Fruit fly (Drosophila melanogaster): ENCODE results near the gene CG15771.

The CG15771 gene

dm6 chrX:5737676-5738220, 17.6 kb upstream of the CG15771 start, which contains the start of gene Snx27 (continued):
- TF ChIP-seq Spps (tag; optimal IDR thresholded peaks at IDR 0.05) (no peak), pum (GFP tag; optimal IDR thresholded peaks at IDR 0.05) (peak; percentile 13), Dip2 (GFP tag; IDR thresholded peaks at IDR 0.05) (no peak), Kr (GFP tag; optimal IDR thresholded peaks at IDR 0.05) (no peak), CG11560 (tag; IDR thresholded peaks at IDR 0.05) (peak; percentile 71; the same call in 2 of the 3 replicates), CG4617 (GFP tag; optimal IDR thresholded peaks at IDR 0.05; ENCODE audit: borderline replicate concordance) (peak; percentile 45), croc (GFP tag; conservative IDR thresholded peaks at IDR 0.05) (no peak), CG6272 (GFP tag; IDR thresholded peaks at IDR 0.05) (peak; percentile 71), dimm (GFP tag; IDR thresholded peaks at IDR 0.05) (no peak), sima (GFP tag; optimal IDR thresholded peaks at IDR 0.05) (no peak), sc (optimal IDR thresholded peaks at IDR 0.05) (no peak), sc (GFP tag; optimal IDR thresholded peaks at IDR 0.05) (no peak), Optix (GFP tag; IDR thresholded peaks at IDR 0.05) (no peak), slbo (GFP tag; IDR thresholded peaks at IDR 0.05) (peak; percentile 80), CG31441 (GFP tag; IDR thresholded peaks at IDR 0.05) (peak; percentile 39; the same call in 1 of the 2 replicates), slou (GFP tag; optimal IDR thresholded peaks at IDR 0.05) (peak; percentile 30), CG4282 (GFP tag; optimal IDR thresholded peaks at IDR 0.05) (no peak), CG7271 (tag; optimal IDR thresholded peaks at IDR 0.05) (peak; percentile 21), CG15696 (tag; optimal IDR thresholded peaks at IDR 0.05) (no peak), CG16863 (GFP tag; optimal IDR thresholded peaks at IDR 0.05) (peak; percentile 18), CG7786 (GFP tag; optimal IDR thresholded peaks at IDR 0.05) (peak; percentile 28), NC2β (GFP tag; optimal IDR thresholded peaks at IDR 0.05) (peak; percentile 62), Ptx1 (GFP tag; IDR thresholded peaks at IDR 0.05) (peak; percentile 54), CG34224 (GFP tag; IDR thresholded peaks at IDR 0.05; ENCODE audit: partially characterized antibody) (peak; percentile 99), klu (GFP tag; IDR thresholded peaks at IDR 0.05) (peak; percentile 11), CG9727 (GFP tag; optimal IDR thresholded peaks at IDR 0.05) (no peak), Dll (GFP tag; IDR thresholded peaks at IDR 0.05; ENCODE audit: partially characterized antibody) (peak; percentile 99), gcm2 (GFP tag; optimal IDR thresholded peaks at IDR 0.05) (no peak), Fer2 (tag; optimal IDR thresholded peaks at IDR 0.05) (no peak), E2f1 (GFP tag; IDR thresholded peaks at IDR 0.05) (0 out of 2 replicates have a peak, but pooled peaks have one; percentile 27), Doc2 (GFP tag; IDR thresholded peaks at IDR 0.05) (no peak), CG4424 (GFP tag; optimal IDR thresholded peaks at IDR 0.05) (no peak), her (GFP tag; optimal IDR thresholded peaks at IDR 0.05) (peak; percentile 100), Bgb (GFP tag; IDR thresholded peaks at IDR 0.05; ENCODE audit: partially characterized antibody) (peak; percentile 100), Xrp1 (GFP tag; IDR thresholded peaks at IDR 0.05) (0 out of 2 replicates have a peak, but pooled peaks have one; percentile 24), gce (GFP tag; IDR thresholded peaks at IDR 0.05) (no peak; the same call in 2 of the 3 replicates), Eip74EF (GFP tag; optimal IDR thresholded peaks at IDR 0.05) (peak in 1 of 2 experiments; percentile 23), ewg (GFP tag; optimal IDR thresholded peaks at IDR 0.05) (peak; percentile 23), luna (GFP tag; optimal IDR thresholded peaks at IDR 0.05) (peak; percentile 60), CG13287 (GFP tag; IDR thresholded peaks at IDR 0.05; ENCODE audit: partially characterized antibody) (peak; percentile 100), oc (tag; optimal IDR thresholded peaks at IDR 0.05) (peak; percentile 47), CG4730 (GFP tag; IDR thresholded peaks at IDR 0.05) (no peak), ken (GFP tag; IDR thresholded peaks at IDR 0.05) (peak; percentile 60), dm (GFP tag; optimal IDR thresholded peaks at IDR 0.05) (peak; percentile 37), ssp (GFP tag; IDR thresholded peaks at IDR 0.05) (peak; percentile 57), C15 (GFP tag; IDR thresholded peaks at IDR 0.05) (no peak), Sin3A (optimal IDR thresholded peaks at IDR 0.05) (peak; percentile 76), tgo (GFP tag; IDR thresholded peaks at IDR 0.05) (no peak), CG9876 (GFP tag; optimal IDR thresholded peaks at IDR 0.05) (peak; percentile 46), ems (GFP tag; optimal IDR thresholded peaks at IDR 0.05) (peak; percentile 31), CG16815 (GFP tag; optimal IDR thresholded peaks at IDR 0.05) (no peak), CG11247 (GFP tag; IDR thresholded peaks at IDR 0.05) (peak; percentile 59; the same call in 1 of the 2 replicates)

All from whole organism, embryonic.